3 fruit fly cellular contexts compared by ENCODE assay signal in genomic region chrX:16422466-16423124, dm6.
TF ChIP-seq lines count a peak whose summit lies in the region.

Gene hang, plus strand, starts transcription at chrX:16422831.

TF ChIP-seq in whole organism, adult, 20 proteins besides CTCF, POLR2A, EP300 and RAD21 (continued from another document):
- TF ChIP-seq kay (GFP tag; lab: Kevin White, UChicago; ENCODE audit: borderline replicate concordance) = no peak

TF ChIP-seq in whole organism, embryonic, 481 proteins besides CTCF, POLR2A, EP300 and RAD21 (continued from another document and continues in another):
- TF ChIP-seq zen2 (GFP tag; IDR thresholded peaks at IDR 0.05; lab: Robert Waterston, UW; ENCODE audit: partially characterized antibody) (peak; percentile 78), run (tag; optimal IDR thresholded peaks at IDR 0.05; lab: Kevin White, UChicago) (no peak), Deaf1 (tag; optimal IDR thresholded peaks at IDR 0.05; lab: Kevin White, UChicago) (peak; percentile 47), unpg (GFP tag; optimal IDR thresholded peaks at IDR 0.05; lab: Kevin White, UChicago) (peak; percentile 39), HmgZ (tag; optimal IDR thresholded peaks at IDR 0.05; lab: Kevin White, UChicago) (peak; percentile 34), Dek (tag; optimal IDR thresholded peaks at IDR 0.05; lab: Kevin White, UChicago) (peak; percentile 37), nom (GFP tag; optimal IDR thresholded peaks at IDR 0.05; lab: Kevin White, UChicago) (peak; percentile 67), sisA (GFP tag; IDR thresholded peaks at IDR 0.05; lab: Robert Waterston, UW) (0 out of 2 replicates have a peak, but pooled peaks have one; percentile 17), CG1024 (GFP tag; IDR thresholded peaks at IDR 0.05; lab: Robert Waterston, UW) (peak; percentile 33; the same call in 1 of the 2 replicates), CG17912 (GFP tag; optimal IDR thresholded peaks at IDR 0.05; lab: Kevin White, UChicago) (no peak), cas (GFP tag; IDR thresholded peaks at IDR 0.05; lab: Robert Waterston, UW) (peak; percentile 25; the same call in 1 of the 2 replicates), Blimp-1 (GFP tag; optimal IDR thresholded peaks at IDR 0.05; lab: Kevin White, UChicago) (peak; percentile 34), abd-A (tag; optimal IDR thresholded peaks at IDR 0.05; lab: Kevin White, UChicago) (no peak), Nf-YC (tag; optimal IDR thresholded peaks at IDR 0.05; lab: Kevin White, UChicago) (peak; percentile 31), pzg (GFP tag; optimal IDR thresholded peaks at IDR 0.05; lab: Kevin White, UChicago) (peak; percentile 92), insv (GFP tag; optimal IDR thresholded peaks at IDR 0.05; lab: Kevin White, UChicago) (peak in 1 of 2 experiments; percentile 75), chinmo (GFP tag; IDR thresholded peaks at IDR 0.05; lab: Robert Waterston, UW; ENCODE audit: partially characterized antibody) (peak; percentile 42; the same call in 1 of the 4 replicates), Usf (GFP tag; optimal IDR thresholded peaks at IDR 0.05; lab: Kevin White, UChicago) (no peak), CG13296 (GFP tag; optimal IDR thresholded peaks at IDR 0.05; lab: Kevin White, UChicago) (peak; percentile 39), Antp (GFP tag; optimal IDR thresholded peaks at IDR 0.05; lab: Kevin White, UChicago) (peak; percentile 66), Dad (GFP tag; optimal IDR thresholded peaks at IDR 0.05; lab: Kevin White, UChicago) (no peak), Side (GFP tag; optimal IDR thresholded peaks at IDR 0.05; lab: Kevin White, UChicago) (peak; percentile 29), CG3847 (GFP tag; IDR thresholded peaks at IDR 0.05; lab: Robert Waterston, UW) (peak; percentile 64), CG7987 (GFP tag; optimal IDR thresholded peaks at IDR 0.05; lab: Kevin White, UChicago) (peak; percentile 72), CG16779 (GFP tag; IDR thresholded peaks at IDR 0.05; lab: Robert Waterston, UW) (0 out of 2 replicates have a peak, but pooled peaks have one; percentile 49), CG9437 (GFP tag; optimal IDR thresholded peaks at IDR 0.05; lab: Kevin White, UChicago) (no peak), CG17359 (tag; optimal IDR thresholded peaks at IDR 0.05; lab: Kevin White, UChicago) (peak; percentile 13), CG1832 (GFP tag; optimal IDR thresholded peaks at IDR 0.05; lab: Kevin White, UChicago) (no peak), shn (GFP tag; optimal IDR thresholded peaks at IDR 0.05; lab: Kevin White, UChicago) (peak; percentile 34), CG7839 (tag; optimal IDR thresholded peaks at IDR 0.05; lab: Kevin White, UChicago) (peak; percentile 14), Mad (GFP tag; optimal IDR thresholded peaks at IDR 0.05; lab: Kevin White, UChicago) (peak; percentile 41), Lhr (GFP tag; optimal IDR thresholded peaks at IDR 0.05; lab: Kevin White, UChicago) (peak; percentile 64), ato (GFP tag; IDR thresholded peaks at IDR 0.05; lab: Robert Waterston, UW; ENCODE audit: partially characterized antibody) (peak; percentile 82), crc (GFP tag; optimal IDR thresholded peaks at IDR 0.05; lab: Kevin White, UChicago) (peak; percentile 1), exex (tag; optimal IDR thresholded peaks at IDR 0.05; lab: Kevin White, UChicago) (no peak), CG12299 (tag; optimal IDR thresholded peaks at IDR 0.05; lab: Kevin White, UChicago) (peak; percentile 77), CG2120 (GFP tag; optimal IDR thresholded peaks at IDR 0.05; lab: Kevin White, UChicago) (peak; percentile 49), MBD-R2 (GFP tag; IDR thresholded peaks at IDR 0.05; lab: Robert Waterston, UW) (peak; percentile 29; the same call in 1 of the 2 replicates), CG17802 (tag; optimal IDR thresholded peaks at IDR 0.05; lab: Kevin White, UChicago) (no peak), CG11504 (tag; optimal IDR thresholded peaks at IDR 0.05; lab: Kevin White, UChicago) (peak; percentile 12), HLH4C (GFP tag; IDR thresholded peaks at IDR 0.05; lab: Robert Waterston, UW; ENCODE audit: partially characterized antibody) (peak; percentile 73), Med (GFP tag; lab: Kevin White, UChicago) (peak; percentile 96), CG31388 (GFP tag; optimal IDR thresholded peaks at IDR 0.05; lab: Kevin White, UChicago) (no peak), prd (optimal IDR thresholded peaks at IDR 0.05; lab: Kevin White, UChicago) (no peak), prd (GFP tag; IDR thresholded peaks at IDR 0.05; lab: Robert Waterston, UW) (peak; percentile 38; the same call in 2 of the 3 replicates), dysf (GFP tag; IDR thresholded peaks at IDR 0.05; lab: Robert Waterston, UW) (no peak), row (GFP tag; IDR thresholded peaks at IDR 0.05; lab: Robert Waterston, UW) (peak; percentile 58), ken (GFP tag; IDR thresholded peaks at IDR 0.05; lab: Robert Waterston, UW) (peak; percentile 45; the same call in 1 of the 3 replicates), CG13424 (tag; optimal IDR thresholded peaks at IDR 0.05; lab: Kevin White, UChicago) (peak; percentile 21), Bgb (GFP tag; IDR thresholded peaks at IDR 0.05; lab: Robert Waterston, UW; ENCODE audit: partially characterized antibody) (peak; percentile 90), Abd-B (GFP tag; optimal IDR thresholded peaks at IDR 0.05; lab: Kevin White, UChicago) (peak; percentile 30), CG7928 (GFP tag; optimal IDR thresholded peaks at IDR 0.05; lab: Kevin White, UChicago) (peak; percentile 25), NK7.1 (GFP tag; optimal IDR thresholded peaks at IDR 0.05; lab: Kevin White, UChicago) (no peak), CG18599 (GFP tag; optimal IDR thresholded peaks at IDR 0.05; lab: Kevin White, UChicago) (peak; percentile 65), Fer3 (tag; optimal IDR thresholded peaks at IDR 0.05; lab: Kevin White, UChicago) (peak; percentile 21), Dp (GFP tag; optimal IDR thresholded peaks at IDR 0.05; lab: Kevin White, UChicago) (peak; percentile 70), cad (GFP tag; optimal IDR thresholded peaks at IDR 0.05; lab: Kevin White, UChicago) (no peak), bowl (GFP tag; IDR thresholded peaks at IDR 0.05; lab: Robert Waterston, UW) (peak; percentile 41; the same call in 1 of the 2 replicates), NC2β (GFP tag; optimal IDR thresholded peaks at IDR 0.05; lab: Kevin White, UChicago) (peak; percentile 66), CG1792 (GFP tag; optimal IDR thresholded peaks at IDR 0.05; lab: Kevin White, UChicago) (peak; percentile 10), vnd (GFP tag; IDR thresholded peaks at IDR 0.05; lab: Robert Waterston, UW; ENCODE audit: partially characterized antibody) (peak; percentile 58; the same call in 1 of the 3 replicates), CG11398 (GFP tag; optimal IDR thresholded peaks at IDR 0.05; lab: Kevin White, UChicago) (peak; percentile 19)

TF ChIP-seq in whole organism, prepupa, 60 proteins besides CTCF, POLR2A, EP300 and RAD21 (continued from another document):
- TF ChIP-seq CG6792 (GFP tag; optimal IDR thresholded peaks at IDR 0.05; lab: Kevin White, UChicago) (no peak), Ets96B (tag; optimal IDR thresholded peaks at IDR 0.05; lab: Kevin White, UChicago) (peak; percentile 12), fd85E (GFP tag; optimal IDR thresholded peaks at IDR 0.05; lab: Kevin White, UChicago) (peak; percentile 46), Lpt (GFP tag; optimal IDR thresholded peaks at IDR 0.05; lab: Kevin White, UChicago) (no peak), Eip78C (GFP tag; lab: Kevin White, UChicago) (peak; percentile 87), esn (GFP tag; optimal IDR thresholded peaks at IDR 0.05; lab: Kevin White, UChicago) (peak; percentile 61), Ets21C (GFP tag; optimal IDR thresholded peaks at IDR 0.05; lab: Kevin White, UChicago) (no peak), CG15336 (GFP tag; IDR thresholded peaks at IDR 0.05; lab: Robert Waterston, UW) (0 out of 2 replicates have a peak, but pooled peaks have one; percentile 18), CG4318 (GFP tag; optimal IDR thresholded peaks at IDR 0.05; lab: Kevin White, UChicago) (no peak), CG32006 (GFP tag; optimal IDR thresholded peaks at IDR 0.05; lab: Kevin White, UChicago) (no peak), Hr39 (GFP tag; optimal IDR thresholded peaks at IDR 0.05; lab: Kevin White, UChicago) (peak; percentile 0), CG11294 (GFP tag; IDR thresholded peaks at IDR 0.05; lab: Robert Waterston, UW) (no peak), svp (GFP tag; lab: Kevin White, UChicago) (peak; percentile 76), CG3032 (tag; optimal IDR thresholded peaks at IDR 0.05; lab: Kevin White, UChicago) (no peak), CG11902 (GFP tag; optimal IDR thresholded peaks at IDR 0.05; lab: Kevin White, UChicago) (no peak), CG10669 (GFP tag; optimal IDR thresholded peaks at IDR 0.05; lab: Kevin White, UChicago) (peak; percentile 4), vri (GFP tag; optimal IDR thresholded peaks at IDR 0.05; lab: Kevin White, UChicago) (peak; percentile 48), eg (GFP tag; IDR thresholded peaks at IDR 0.05; lab: Robert Waterston, UW) (peak; percentile 70), CG6163 (GFP tag; IDR thresholded peaks at IDR 0.05; lab: Robert Waterston, UW) (peak; percentile 12; the same call in 1 of the 3 replicates), Hr4 (GFP tag; optimal IDR thresholded peaks at IDR 0.05; lab: Kevin White, UChicago) (no peak), Blimp-1 (GFP tag; optimal IDR thresholded peaks at IDR 0.05; lab: Kevin White, UChicago) (peak; percentile 58), CG6276 (GFP tag; optimal IDR thresholded peaks at IDR 0.05; lab: Kevin White, UChicago) (peak; percentile 46), net (GFP tag; optimal IDR thresholded peaks at IDR 0.05; lab: Kevin White, UChicago) (peak; percentile 40), pdm3 (GFP tag; optimal IDR thresholded peaks at IDR 0.05; lab: Kevin White, UChicago) (peak; percentile 16), CG8632 (GFP tag; optimal IDR thresholded peaks at IDR 0.05; lab: Kevin White, UChicago) (no peak), Sox102F (GFP tag; optimal IDR thresholded peaks at IDR 0.05; lab: Kevin White, UChicago) (peak; percentile 38), CG8319 (GFP tag; optimal IDR thresholded peaks at IDR 0.05; lab: Kevin White, UChicago) (no peak), OdsH (GFP tag; optimal IDR thresholded peaks at IDR 0.05; lab: Kevin White, UChicago) (peak; percentile 7), lz (GFP tag; optimal IDR thresholded peaks at IDR 0.05; lab: Kevin White, UChicago) (peak; percentile 25), CG8119 (GFP tag; IDR thresholded peaks at IDR 0.05; lab: Robert Waterston, UW) (no peak), fkh (GFP tag; optimal IDR thresholded peaks at IDR 0.05; lab: Kevin White, UChicago) (no peak), CG6854 (GFP tag; optimal IDR thresholded peaks at IDR 0.05; lab: Kevin White, UChicago) (peak; percentile 64), CG7368 (GFP tag; optimal IDR thresholded peaks at IDR 0.05; lab: Kevin White, UChicago) (no peak), CG9139 (GFP tag; optimal IDR thresholded peaks at IDR 0.05; lab: Kevin White, UChicago) (peak; percentile 28), dac (GFP tag; optimal IDR thresholded peaks at IDR 0.05; lab: Kevin White, UChicago) (no peak), cyc (GFP tag; optimal IDR thresholded peaks at IDR 0.05; lab: Kevin White, UChicago) (peak; percentile 12), CG1621 (tag; optimal IDR thresholded peaks at IDR 0.05; lab: Kevin White, UChicago) (peak; percentile 89), CG16779 (tag; optimal IDR thresholded peaks at IDR 0.05; lab: Kevin White, UChicago) (peak; percentile 60), CG10631 (GFP tag; optimal IDR thresholded peaks at IDR 0.05; lab: Kevin White, UChicago) (no peak), Smox (GFP tag; optimal IDR thresholded peaks at IDR 0.05; lab: Kevin White, UChicago) (peak; percentile 5), Hr38 (GFP tag; optimal IDR thresholded peaks at IDR 0.05; lab: Kevin White, UChicago) (no peak)
